Fruit fly (Drosophila melanogaster): ENCODE measurements around the gene alpha-Man-Ib.

DNA sequence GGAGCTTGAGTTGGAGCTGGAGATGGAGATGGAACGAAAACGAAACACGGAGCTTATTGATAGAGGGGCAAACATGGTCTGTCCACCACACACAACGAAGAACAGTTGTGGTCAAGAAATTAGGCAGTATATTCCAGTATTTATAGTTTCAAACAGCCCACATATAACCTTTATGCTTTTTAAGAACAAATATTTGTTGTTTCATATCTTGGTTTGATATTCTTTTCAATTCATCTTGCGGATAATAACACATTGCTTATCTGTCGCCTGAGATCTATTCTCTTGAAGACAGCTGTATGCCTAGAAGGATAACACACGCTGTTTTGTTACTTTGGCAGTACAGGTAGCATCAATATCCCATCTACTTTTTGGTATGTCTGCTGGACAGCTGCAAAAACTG lies 39.8 kb downstream of the alpha-Man-Ib start:
- no peak for TF ChIP-seq CG8478 (optimal IDR thresholded peaks at IDR 0.05)
- no peak for TF ChIP-seq CTCF (optimal IDR thresholded peaks at IDR 0.05)

All from S2 (cell line).